Worm (Caenorhabditis elegans) whole organism, early embryonic: ENCODE results near the gene Y105C5B.11.

ENCODE experiments used
- ama-1 ChIP-seq: fragments of 150-350 bp; optimal IDR thresholded peaks from 2 replicates; lab custom pipeline; 2014
- ceh-36 ChIP-seq: sonication (generic microtip); optimal IDR thresholded peaks from 2 replicates; lab custom pipeline; 2016; ENCODE audit warnings: missing genetic modification characterization, inconsistent platforms, missing compliant biosample characterization
- flt-1 ChIP-seq: fragments of 200-800 bp; sonication (Bioruptor generic); IDR thresholded peaks from 2 replicates; pipeline ENCODE4 v1.3.6; 2022; ENCODE audit warnings: missing genetic modification characterization, missing compliant biosample characterization
- hnd-1 ChIP-seq: sonication (generic microtip); optimal IDR thresholded peaks from 2 replicates; lab custom pipeline; 2016; ENCODE audit warnings: missing genetic modification characterization, missing compliant biosample characterization
- pes-1 ChIP-seq: fragments of 200-800 bp; sonication (Bioruptor generic); IDR thresholded peaks from 2 replicates; pipeline ENCODE4 v1.3.6; 2022; ENCODE audit warnings: missing genetic modification reagents, missing genetic modification characterization, missing compliant biosample characterization
- tbx-11 ChIP-seq: fragments of 200-800 bp; sonication (Bioruptor generic); IDR thresholded peaks from 2 replicates; pipeline ENCODE4 v1.3.6; 2022; ENCODE audit warnings: missing genetic modification characterization, missing compliant biosample characterization
- tbx-37 ChIP-seq: fragments of 200-800 bp; sonication (Bioruptor generic); conservative IDR thresholded peaks from 2 replicates; pipeline ENCODE4 v1.3.6; 2022; ENCODE audit warnings: missing genetic modification reagents, missing genetic modification characterization, missing compliant biosample characterization
- tra-4 ChIP-seq: sonication (generic microtip); optimal IDR thresholded peaks from 2 replicates; lab custom pipeline; 2017; ENCODE audit warnings: missing genetic modification characterization, missing compliant biosample characterization

DNA sequence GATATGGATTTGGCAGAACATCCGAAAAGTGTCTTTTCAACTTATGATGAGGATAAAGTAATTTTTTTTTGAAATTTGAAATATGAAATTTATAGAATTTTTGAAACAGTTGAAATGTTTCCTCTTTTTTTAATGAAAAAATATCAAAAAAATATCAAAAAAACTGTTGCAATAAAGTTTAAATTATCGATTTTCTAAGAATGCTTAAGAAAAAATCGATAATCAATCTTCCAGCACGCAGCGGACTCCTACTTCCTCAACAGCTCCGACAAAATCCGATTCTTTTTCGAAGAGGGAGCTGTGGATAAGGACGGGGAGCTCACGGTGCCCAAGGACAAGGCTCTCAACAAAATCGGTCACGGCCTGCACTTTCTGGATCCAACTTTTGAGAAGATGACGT lies 10.6 kb downstream of the Y105C5B.11 start:
- no peak for TF ChIP-seq ama-1 (lab: Kevin White, UChicago)
- TF ChIP-seq pes-1 (GFP tag; lab: Robert Waterston, UW), result no peak
- TF ChIP-seq tra-4 (tag; lab: Kevin White, UChicago), result no peak
- no peak for TF ChIP-seq tbx-11 (GFP tag; lab: Robert Waterston, UW)
- no peak for TF ChIP-seq hnd-1 (tag; lab: Kevin White, UChicago)
- TF ChIP-seq flt-1 (GFP tag; lab: Robert Waterston, UW), result no peak
- no peak for TF ChIP-seq ceh-36
- TF ChIP-seq tbx-37 (GFP tag; lab: Robert Waterston, UW), result no peak
